Worm (Caenorhabditis elegans) whole organism, L1 larva: ENCODE data around the gene C01G6.3.

ENCODE experiments used
- C16A3.4 ChIP-seq: fragments of 150-350 bp; optimal IDR thresholded peaks from 2 replicates; lab custom pipeline; 2014; ENCODE audit warnings: missing biosample characterization, missing genetic modification characterization
- F16B12.6 ChIP-seq: fragments of 150-350 bp; optimal IDR thresholded peaks from 2 replicates; lab custom pipeline; 2014; ENCODE audit warnings: missing biosample characterization, missing genetic modification characterization
- Y116A8C.19 ChIP-seq: sonication (generic microtip); optimal IDR thresholded peaks from 2 replicates; lab custom pipeline; 2016; ENCODE audit warnings: missing compliant biosample characterization, missing genetic modification characterization, borderline replicate concordance
- aha-1 ChIP-seq: fragments of 150-350 bp; optimal IDR thresholded peaks from 2 replicates; lab custom pipeline; 2014; ENCODE audit warnings: missing biosample characterization, missing genetic modification characterization
- alr-1 ChIP-seq: fragments of 200-800 bp; sonication (Bioruptor generic); optimal IDR thresholded peaks from 2 replicates; lab custom pipeline; 2018; ENCODE audit warnings: borderline replicate concordance, mild to moderate bottlenecking, missing genetic modification characterization, missing compliant biosample characterization
- ama-1 ChIP-seq: fragments of 150-350 bp; optimal IDR thresholded peaks from 2 replicates; lab custom pipeline; 2014
- blmp-1 ChIP-seq: fragments of 150-350 bp; optimal IDR thresholded peaks from 2 replicates; lab custom pipeline; 2014; ENCODE audit warnings: missing biosample characterization, missing genetic modification characterization
- ceh-8 ChIP-seq: fragments of 200-800 bp; sonication (Bioruptor generic); optimal IDR thresholded peaks from 2 replicates; lab custom pipeline; 2018; ENCODE audit warnings: mild to moderate bottlenecking, missing genetic modification characterization, moderate library complexity, missing compliant biosample characterization
- ceh-90 ChIP-seq: sonication (generic microtip); optimal IDR thresholded peaks from 2 replicates; lab custom pipeline; 2016; ENCODE audit warnings: missing genetic modification characterization, missing compliant biosample characterization
- dsc-1 ChIP-seq: sonication (generic microtip); optimal IDR thresholded peaks from 2 replicates; lab custom pipeline; 2016; ENCODE audit warnings: mild to moderate bottlenecking, missing genetic modification characterization, missing compliant biosample characterization
- efl-1 ChIP-seq, 4 experiments: fragments of 150-350 bp; optimal IDR thresholded peaks in 3 of 4; peaks in 1 of 4; 1 replicate in 1 of 4; 2 replicates in 3 of 4; lab custom pipeline; 2014; ENCODE audit warnings: missing biosample characterization in 2 of 4, missing genetic modification characterization in 2 of 4, missing genetic modification reagents in 2 of 4
- efl-3 ChIP-seq: fragments of 200-800 bp; sonication (Bioruptor generic); optimal IDR thresholded peaks from 2 replicates; lab custom pipeline; 2018; ENCODE audit warnings: mild to moderate bottlenecking, missing genetic modification characterization, missing compliant biosample characterization
- egl-13 ChIP-seq: sonication (generic microtip); optimal IDR thresholded peaks from 2 replicates; lab custom pipeline; 2016; ENCODE audit warnings: missing genotype, missing genetic modification reagents, missing genetic modification characterization, missing compliant biosample characterization
- elt-3 ChIP-seq, 6 experiments: fragments of 150-350 bp in 1 of 6; sonication (generic microtip); optimal IDR thresholded peaks; 2 replicates each; lab custom pipeline; 2017 to 2018; ENCODE audit warnings: missing biosample characterization in 6 of 6, missing genetic modification characterization in 6 of 6, inconsistent platforms in 1 of 6
- ets-5 ChIP-seq: fragments of 200-800 bp; sonication (Bioruptor generic); IDR thresholded peaks from 2 replicates; pipeline ENCODE4 v1.3.6; 2022; ENCODE audit warnings: missing genetic modification characterization, missing compliant biosample characterization
- fkh-10 ChIP-seq: sonication (generic microtip); optimal IDR thresholded peaks from 2 replicates; lab custom pipeline; 2017; ENCODE audit warnings: missing biosample characterization, missing genetic modification reagents, missing genetic modification characterization
- fkh-8 ChIP-seq: sonication (generic microtip); optimal IDR thresholded peaks from 2 replicates; lab custom pipeline; 2016; ENCODE audit warnings: mild to moderate bottlenecking, missing genetic modification characterization, missing compliant biosample characterization
- grh-1 ChIP-seq: fragments of 200-800 bp; sonication (Bioruptor generic); IDR thresholded peaks from 2 replicates; pipeline ENCODE4 v1.3.6; 2022; ENCODE audit warnings: missing genetic modification reagents, missing genetic modification characterization, missing compliant biosample characterization
- hpl-2 ChIP-seq: fragments of 150-350 bp; optimal IDR thresholded peaks from 2 replicates; lab custom pipeline; 2014; ENCODE audit warnings: missing biosample characterization, missing genetic modification reagents, missing genetic modification characterization
- irx-1 ChIP-seq: sonication (generic microtip); optimal IDR thresholded peaks from 2 replicates; lab custom pipeline; 2016; ENCODE audit warnings: missing genetic modification characterization, missing compliant biosample characterization
- isw-1 ChIP-seq: fragments of 200-800 bp; sonication (Bioruptor generic); IDR thresholded peaks from 2 replicates; pipeline ENCODE4 v1.3.6; 2022; ENCODE audit warnings: missing genetic modification characterization, missing compliant biosample characterization
- jun-1 ChIP-seq: fragments of 150-350 bp; optimal IDR thresholded peaks from 2 replicates; lab custom pipeline; 2014; ENCODE audit warnings: missing biosample characterization, missing genetic modification reagents, missing genetic modification characterization
- lin-14 ChIP-seq: fragments of 200-800 bp; sonication (Bioruptor generic); optimal IDR thresholded peaks from 2 replicates; lab custom pipeline; 2018; ENCODE audit warnings: mild to moderate bottlenecking, missing genetic modification characterization, moderate library complexity, missing compliant biosample characterization
- lin-35 ChIP-seq, 2 experiments: fragments of 150-350 bp; optimal IDR thresholded peaks; 2 replicates each; lab custom pipeline; 2014; ENCODE audit warnings: missing biosample characterization in 2 of 2, missing genetic modification characterization in 2 of 2, missing genetic modification reagents in 2 of 2
- lin-39 ChIP-seq: fragments of 150-350 bp; optimal IDR thresholded peaks from 2 replicates; lab custom pipeline; 2014; ENCODE audit warnings: missing biosample characterization, missing genetic modification reagents, missing genetic modification characterization
- mdl-1 ChIP-seq, 2 experiments: fragments of 150-350 bp; optimal IDR thresholded peaks; 2 replicates each; lab custom pipeline; 2014 to 2017; ENCODE audit warnings: missing biosample characterization in 2 of 2, missing genetic modification characterization in 2 of 2, inconsistent platforms in 1 of 2
- mep-1 ChIP-seq: fragments of 150-350 bp; optimal IDR thresholded peaks from 2 replicates; lab custom pipeline; 2014; ENCODE audit warnings: missing biosample characterization, missing genetic modification characterization
- nhr-11 ChIP-seq: fragments of 150-350 bp; optimal IDR thresholded peaks from 2 replicates; lab custom pipeline; 2014; ENCODE audit warnings: missing biosample characterization, missing genetic modification characterization
- nhr-12 ChIP-seq: sonication (generic microtip); optimal IDR thresholded peaks from 2 replicates; lab custom pipeline; 2017; ENCODE audit warnings: missing biosample characterization, missing genetic modification characterization
- nhr-19 ChIP-seq: fragments of 200-800 bp; sonication (Bioruptor generic); conservative IDR thresholded peaks from 2 replicates; pipeline ENCODE4 v1.3.6; 2022; ENCODE audit warnings: missing genetic modification characterization, missing compliant biosample characterization
- nhr-20 ChIP-seq: sonication (generic microtip); optimal IDR thresholded peaks from 2 replicates; lab custom pipeline; 2016; ENCODE audit warnings: mild to moderate bottlenecking, missing genetic modification characterization, missing compliant biosample characterization
- nhr-237 ChIP-seq: fragments of 150-350 bp; optimal IDR thresholded peaks from 2 replicates; lab custom pipeline; 2014; ENCODE audit warnings: missing biosample characterization, missing genetic modification characterization
- nhr-28 ChIP-seq: fragments of 150-350 bp; optimal IDR thresholded peaks from 2 replicates; lab custom pipeline; 2014; ENCODE audit warnings: missing biosample characterization, missing genetic modification characterization
- nhr-84 ChIP-seq: sonication (generic microtip); optimal IDR thresholded peaks from 2 replicates; lab custom pipeline; 2017; ENCODE audit warnings: missing biosample characterization, missing genetic modification characterization
- nhr-85 ChIP-seq: sonication (generic microtip); peaks from one replicate; lab custom pipeline; 2016; ENCODE audit warnings: missing genetic modification characterization, inconsistent platforms, missing compliant biosample characterization
- nhr-90 ChIP-seq: sonication (generic microtip); optimal IDR thresholded peaks from 2 replicates; lab custom pipeline; 2016; ENCODE audit warnings: mild to moderate bottlenecking, missing genetic modification characterization, missing compliant biosample characterization; ENCODE audit not compliant: poor library complexity
- rnt-1 ChIP-seq: sonication (generic microtip); optimal IDR thresholded peaks from 2 replicates; lab custom pipeline; 2016; ENCODE audit warnings: mild to moderate bottlenecking, missing genetic modification characterization, moderate library complexity, missing compliant biosample characterization
- snu-23 ChIP-seq: sonication (generic microtip); optimal IDR thresholded peaks from 2 replicates; lab custom pipeline; 2016; ENCODE audit warnings: missing genetic modification characterization, missing compliant biosample characterization
- sptf-1 ChIP-seq: fragments of 150-350 bp; optimal IDR thresholded peaks from 2 replicates; lab custom pipeline; 2014; ENCODE audit warnings: missing biosample characterization, missing genetic modification characterization
- sup-37 ChIP-seq: fragments of 200-800 bp; sonication (Bioruptor generic); optimal IDR thresholded peaks from 2 replicates; lab custom pipeline; 2018; ENCODE audit warnings: mild to moderate bottlenecking, missing genetic modification characterization, missing compliant biosample characterization
- swsn-7 ChIP-seq: sonication (generic microtip); optimal IDR thresholded peaks from 2 replicates; lab custom pipeline; 2016; ENCODE audit warnings: missing genetic modification characterization, missing compliant biosample characterization
- tbx-2 ChIP-seq: sonication (generic microtip); optimal IDR thresholded peaks from 2 replicates; lab custom pipeline; 2016; ENCODE audit warnings: missing genetic modification characterization, missing compliant biosample characterization
- tlp-1 ChIP-seq: fragments of 150-350 bp; optimal IDR thresholded peaks from 2 replicates; lab custom pipeline; 2014; ENCODE audit warnings: missing biosample characterization, missing genetic modification characterization
- unc-30 ChIP-seq: sonication (generic microtip); optimal IDR thresholded peaks from 2 replicates; lab custom pipeline; 2017; ENCODE audit warnings: missing biosample characterization, missing genetic modification characterization
- unc-86 ChIP-seq: sonication (generic microtip); optimal IDR thresholded peaks from 2 replicates; lab custom pipeline; 2016; ENCODE audit warnings: missing genetic modification characterization, missing compliant biosample characterization
- xbp-1 ChIP-seq: sonication (generic microtip); optimal IDR thresholded peaks from 2 replicates; lab custom pipeline; 2016; ENCODE audit warnings: missing genetic modification characterization, missing compliant biosample characterization
- zag-1 ChIP-seq: fragments of 150-350 bp; optimal IDR thresholded peaks from 2 replicates; lab custom pipeline; 2014; ENCODE audit warnings: missing biosample characterization, missing genetic modification characterization
- zip-4 ChIP-seq: fragments of 200-800 bp; sonication (Bioruptor generic); optimal IDR thresholded peaks from 2 replicates; lab custom pipeline; 2018; ENCODE audit warnings: mild to moderate bottlenecking, missing genetic modification characterization, moderate library complexity, missing compliant biosample characterization
- ztf-11 ChIP-seq, 2 experiments: sonication (generic microtip); optimal IDR thresholded peaks; 2 replicates each; lab custom pipeline; 2016 to 2017; ENCODE audit warnings: missing genetic modification characterization in 2 of 2, missing biosample characterization in 1 of 2, missing compliant biosample characterization in 1 of 2
- ztf-4 ChIP-seq: fragments of 150-350 bp; optimal IDR thresholded peaks from 2 replicates; lab custom pipeline; 2014; ENCODE audit warnings: missing biosample characterization, missing genetic modification characterization

Gene C01G6.3

DNA sequence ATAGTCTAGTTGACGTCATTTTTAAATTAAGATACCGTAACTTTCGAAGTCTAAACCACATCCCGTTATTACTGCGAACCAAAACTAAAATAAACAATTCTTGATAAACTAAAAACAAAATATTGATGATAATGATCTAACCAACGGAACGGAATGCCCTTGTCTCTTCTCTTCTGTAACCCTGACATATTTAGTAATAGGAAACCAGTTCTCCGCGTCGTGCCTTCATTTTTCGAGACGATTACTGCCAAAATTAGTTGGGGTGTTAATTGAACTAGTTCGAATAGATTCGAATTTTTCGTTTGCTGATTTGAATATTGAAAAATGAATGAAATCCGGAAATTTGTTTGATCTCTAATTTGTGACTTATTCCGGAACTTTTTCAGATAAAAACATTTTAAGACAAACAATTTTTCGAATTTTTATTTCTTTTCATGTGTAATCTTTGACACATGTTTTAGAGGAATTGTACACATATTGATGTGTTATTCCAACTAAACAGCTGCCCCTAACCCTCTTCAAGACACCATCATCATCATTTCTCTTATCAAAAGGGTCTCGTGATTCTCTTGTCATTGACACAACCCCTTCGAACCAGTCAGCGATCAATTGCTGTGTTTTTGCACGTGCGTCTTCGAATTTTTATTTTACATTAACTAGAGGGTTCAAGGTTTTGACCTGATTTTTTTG is 14.1 kb downstream of the C01G6.3 start (continued):
- TF ChIP-seq efl-3 (GFP tag; lab: Kevin White, UChicago) (no peak), C16A3.4 (tag; lab: Kevin White, UChicago) (peak; percentile 72), lin-39 (tag; lab: Kevin White, UChicago) (peak; percentile 87), xbp-1 (peak; percentile 53), sptf-1 (tag; lab: Kevin White, UChicago) (no peak), snu-23 (GFP tag; lab: Kevin White, UChicago) (peak; percentile 86), zip-4 (GFP tag; lab: Kevin White, UChicago) (peak; percentile 29), ama-1 (peak; percentile 63), nhr-237 (no peak), nhr-90 (tag; lab: Kevin White, UChicago) (peak; percentile 68), nhr-11 (tag; lab: Kevin White, UChicago) (peak; percentile 79), efl-1 (optimal IDR thresholded peaks at IDR 0.05; lab: Kevin White, UChicago) (peak in 1 of 2 experiments; percentile 37), efl-1 (GFP tag; optimal IDR thresholded peaks at IDR 0.05 in 1 of 2; lab: Kevin White, UChicago) (peak in 1 of 2 experiments; percentile 63), mdl-1 (tag; optimal IDR thresholded peaks at IDR 0.05; lab: Kevin White, UChicago) (peak in 1 of 2 experiments; percentile 98), nhr-12 (tag; lab: Kevin White, UChicago) (no peak), ceh-90 (tag; lab: Kevin White, UChicago) (no peak), sup-37 (GFP tag; lab: Kevin White, UChicago) (no peak), Y116A8C.19 (tag; lab: Kevin White, UChicago) (no peak), hpl-2 (GFP tag; lab: Kevin White, UChicago) (no peak), unc-86 (tag; lab: Kevin White, UChicago) (no peak), egl-13 (no peak), nhr-84 (tag; lab: Kevin White, UChicago) (no peak), tbx-2 (tag; lab: Kevin White, UChicago) (peak; percentile 75), nhr-28 (tag; lab: Kevin White, UChicago) (no peak), grh-1 (peak; percentile 46), fkh-8 (tag; lab: Kevin White, UChicago) (peak; percentile 33), ztf-4 (peak; percentile 48), zag-1 (tag; lab: Kevin White, UChicago) (no peak), ztf-11 (tag; optimal IDR thresholded peaks at IDR 0.05; lab: Kevin White, UChicago) (no peak), dsc-1 (tag; lab: Kevin White, UChicago) (peak; percentile 45), lin-35 (GFP tag; optimal IDR thresholded peaks at IDR 0.05; lab: Kevin White, UChicago) (peak; percentile 28 to 72), nhr-19 (GFP tag; lab: Robert Waterston, UW) (peak; percentile 86), tlp-1 (tag; lab: Kevin White, UChicago) (no peak), swsn-7 (tag; lab: Kevin White, UChicago) (peak; percentile 64), ets-5 (GFP tag; lab: Robert Waterston, UW) (no peak), isw-1 (GFP tag; lab: Robert Waterston, UW) (no peak), aha-1 (tag; lab: Kevin White, UChicago) (no peak), fkh-10 (GFP tag; lab: Kevin White, UChicago) (no peak), ceh-8 (no peak)
- TF ChIP-seq, all 84 proteins: peak for 38

DNA sequence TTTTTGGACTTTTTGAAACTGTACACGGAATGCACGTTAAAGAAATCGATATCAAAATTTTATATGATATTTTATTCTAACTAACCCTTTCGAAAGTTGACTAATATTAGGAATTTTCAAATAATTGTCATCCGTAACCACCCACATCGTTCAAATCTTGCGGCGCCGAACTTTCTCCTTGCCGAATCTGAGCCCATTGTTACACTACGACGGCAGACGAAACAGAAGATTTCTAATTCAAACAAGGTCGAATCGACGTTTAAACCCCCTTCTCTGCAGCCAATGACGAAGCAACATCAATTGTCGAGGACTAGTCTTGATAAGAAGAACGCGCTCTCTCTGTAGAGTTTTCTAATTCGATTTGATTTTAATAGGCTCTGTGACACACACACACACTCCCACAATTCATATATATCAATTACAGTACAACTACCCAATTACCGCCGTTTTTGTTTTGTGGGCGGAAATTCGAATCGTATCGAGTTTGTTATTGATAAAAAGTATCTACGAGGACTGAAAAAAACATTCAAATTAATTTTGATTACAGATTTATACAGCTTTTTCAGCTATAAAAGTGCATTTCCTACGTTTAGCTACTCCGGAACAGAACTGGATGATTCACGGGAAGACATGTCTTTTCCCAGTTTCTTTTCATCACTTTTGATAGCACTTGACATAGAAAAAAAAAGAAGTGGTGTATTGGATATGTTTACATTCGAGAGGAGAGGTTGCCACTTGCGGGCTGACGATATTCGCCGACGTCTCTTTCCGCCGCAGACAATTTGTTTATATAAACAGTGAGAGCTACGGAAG is 14.9 kb downstream of the C01G6.3 start:
- no peak for TF ChIP-seq irx-1 (tag; lab: Kevin White, UChicago)
- peak; percentile 66 for TF ChIP-seq nhr-85
- TF ChIP-seq jun-1 (tag; lab: Kevin White, UChicago): peak; percentile 5
- TF ChIP-seq blmp-1 (tag; lab: Kevin White, UChicago): peak; percentile 42
- peak; percentile 26 for TF ChIP-seq mep-1
- peak; percentile 16 for TF ChIP-seq lin-14
- TF ChIP-seq alr-1 (tag; lab: Kevin White, UChicago): no peak
- TF ChIP-seq zag-1 (tag; lab: Kevin White, UChicago): no peak
- peak in 2 of 6 experiments; percentile 40 to 47 for TF ChIP-seq elt-3 (tag; optimal IDR thresholded peaks at IDR 0.05; lab: Kevin White, UChicago)
- TF ChIP-seq efl-1 (optimal IDR thresholded peaks at IDR 0.05; lab: Kevin White, UChicago): no peak
- peak in 1 of 2 experiments; percentile 64 for TF ChIP-seq efl-1 (GFP tag; optimal IDR thresholded peaks at IDR 0.05 in 1 of 2; lab: Kevin White, UChicago)
- no peak for TF ChIP-seq dsc-1 (tag; lab: Kevin White, UChicago)
- TF ChIP-seq nhr-20: no peak
- TF ChIP-seq efl-3 (GFP tag; lab: Kevin White, UChicago): peak; percentile 25
- peak; percentile 21 for TF ChIP-seq rnt-1
- no peak for TF ChIP-seq F16B12.6
- no peak for TF ChIP-seq lin-35 (GFP tag; optimal IDR thresholded peaks at IDR 0.05; lab: Kevin White, UChicago)
- TF ChIP-seq unc-30 (tag; lab: Kevin White, UChicago): no peak
